Worm (Caenorhabditis elegans): ENCODE results near the gene nas-12.

DNA sequence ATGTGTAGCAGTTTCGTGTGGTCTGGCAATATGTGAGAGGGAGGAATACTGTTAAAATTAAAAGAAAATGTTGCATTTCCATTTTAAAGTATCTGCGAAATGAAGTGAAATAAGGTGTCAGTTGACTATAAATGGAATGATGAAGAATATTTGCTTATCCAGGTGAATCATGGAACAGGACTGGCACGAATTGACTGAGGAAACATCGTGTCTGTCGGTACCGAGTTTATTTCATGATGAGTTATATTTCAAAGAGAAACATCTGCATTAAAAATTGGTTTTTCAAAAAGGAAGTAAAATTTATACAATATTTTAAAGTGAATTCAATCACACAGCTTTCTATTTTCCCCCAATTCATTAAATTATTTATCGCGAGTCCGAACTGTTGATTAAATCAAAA, 3.7 kb downstream of the nas-12 start, which contains the start of gene F01G10.6:
- no peak for TF ChIP-seq pha-4 (tag; optimal IDR thresholded peaks at IDR 0.05)
- TF ChIP-seq nhr-76 (tag; optimal IDR thresholded peaks at IDR 0.05): no peak
- no peak for TF ChIP-seq nhr-12 (tag; optimal IDR thresholded peaks at IDR 0.05)
- no peak for TF ChIP-seq mab-5 (tag; optimal IDR thresholded peaks at IDR 0.05)
- TF ChIP-seq sem-2 (GFP tag; optimal IDR thresholded peaks at IDR 0.05): no peak
- no peak for TF ChIP-seq nhr-237 (tag; optimal IDR thresholded peaks at IDR 0.05)
- TF ChIP-seq mep-1 (tag; optimal IDR thresholded peaks at IDR 0.05): no peak
- TF ChIP-seq unc-62 (GFP tag; optimal IDR thresholded peaks at IDR 0.05): no peak
- TF ChIP-seq ces-1 (GFP tag; optimal IDR thresholded peaks at IDR 0.05): no peak
- TF ChIP-seq elt-1 (tag; optimal IDR thresholded peaks at IDR 0.05; ENCODE audit: borderline replicate concordance, insufficient read depth): no peak
- TF ChIP-seq snpc-4 (tag; optimal IDR thresholded peaks at IDR 0.05): no peak
- no peak for TF ChIP-seq cnd-1 (tag; optimal IDR thresholded peaks at IDR 0.05)
